Worm (Caenorhabditis elegans) whole organism, L2 larva: ENCODE measurements around the gene F52C6.2.

Experiments used
- C34F6.9 ChIP-seq: fragments of 150-350 bp; optimal IDR thresholded peaks from 2 replicates; lab custom pipeline; 2014; ENCODE audit warnings: missing biosample characterization, missing genetic modification characterization
- F13H6.1 ChIP-seq: sonication (generic microtip); optimal IDR thresholded peaks from 2 replicates; lab custom pipeline; 2016; ENCODE audit warnings: missing genetic modification characterization, missing compliant biosample characterization
- Y55F3AM.14 ChIP-seq: fragments of 200-800 bp; sonication (Bioruptor generic); optimal IDR thresholded peaks from 2 replicates; lab custom pipeline; 2018; ENCODE audit warnings: mild to moderate bottlenecking, missing genetic modification characterization, missing compliant biosample characterization
- ZK546.5 ChIP-seq: sonication (generic microtip); optimal IDR thresholded peaks from 2 replicates; lab custom pipeline; 2017; ENCODE audit warnings: missing biosample characterization, missing genetic modification characterization
- alr-1 ChIP-seq: fragments of 150-350 bp; optimal IDR thresholded peaks from 2 replicates; lab custom pipeline; 2014; ENCODE audit warnings: missing biosample characterization, missing genetic modification characterization
- aly-2 ChIP-seq: fragments of 150-350 bp; optimal IDR thresholded peaks from 2 replicates; lab custom pipeline; 2014; ENCODE audit warnings: missing biosample characterization, missing genetic modification characterization
- ceh-16 ChIP-seq: fragments of 150-350 bp; optimal IDR thresholded peaks from 2 replicates; lab custom pipeline; 2014; ENCODE audit warnings: missing biosample characterization, missing genetic modification characterization
- ceh-82 ChIP-seq: fragments of 150-350 bp; optimal IDR thresholded peaks from 2 replicates; lab custom pipeline; 2014; ENCODE audit warnings: missing biosample characterization, missing genetic modification characterization
- egl-27 ChIP-seq: sonication (generic microtip); optimal IDR thresholded peaks from 3 replicates; lab custom pipeline; 2017; ENCODE audit warnings: missing biosample characterization, missing genetic modification reagents, missing genetic modification characterization
- elt-1 ChIP-seq: fragments of 150-350 bp; optimal IDR thresholded peaks from 2 replicates; lab custom pipeline; 2014; ENCODE audit warnings: missing biosample characterization, missing genetic modification characterization
- elt-3 ChIP-seq: sonication (generic microtip); optimal IDR thresholded peaks from 2 replicates; lab custom pipeline; 2017; ENCODE audit warnings: missing biosample characterization, missing genetic modification characterization
- fos-1 ChIP-seq: fragments of 150-350 bp; optimal IDR thresholded peaks from 2 replicates; lab custom pipeline; 2014; ENCODE audit warnings: missing biosample characterization, missing genetic modification characterization
- gmeb-1 ChIP-seq: fragments of 150-350 bp; optimal IDR thresholded peaks from 2 replicates; lab custom pipeline; 2014; ENCODE audit warnings: missing biosample characterization, missing genetic modification characterization
- lin-11 ChIP-seq: fragments of 150-350 bp; sonication (generic microtip); optimal IDR thresholded peaks from 2 replicates; lab custom pipeline; 2014; ENCODE audit warnings: missing biosample characterization, missing genetic modification characterization, inconsistent platforms, mixed read lengths
- lin-13 ChIP-seq: fragments of 150-350 bp; optimal IDR thresholded peaks from 2 replicates; lab custom pipeline; 2014; ENCODE audit warnings: missing biosample characterization, missing genetic modification reagents, missing genetic modification characterization
- mab-5 ChIP-seq: fragments of 150-350 bp; optimal IDR thresholded peaks from 2 replicates; lab custom pipeline; 2014; ENCODE audit warnings: missing biosample characterization, missing genetic modification characterization
- mdl-1 ChIP-seq, 2 experiments: fragments of 150-350 bp in 1 of 2; sonication (generic microtip) in 1 of 2; optimal IDR thresholded peaks; 2 replicates each; lab custom pipeline; 2017; ENCODE audit warnings: missing biosample characterization in 2 of 2, missing genetic modification characterization in 2 of 2
- nhr-10 ChIP-seq: sonication (generic microtip); optimal IDR thresholded peaks from 2 replicates; lab custom pipeline; 2017; ENCODE audit warnings: missing biosample characterization, missing genetic modification characterization
- nhr-11 ChIP-seq: fragments of 150-350 bp; optimal IDR thresholded peaks from 2 replicates; lab custom pipeline; 2014; ENCODE audit warnings: missing biosample characterization, missing genetic modification characterization
- nhr-129 ChIP-seq: fragments of 150-350 bp; optimal IDR thresholded peaks from 2 replicates; lab custom pipeline; 2014; ENCODE audit warnings: missing biosample characterization, missing genetic modification characterization
- nhr-23 ChIP-seq: fragments of 150-350 bp; optimal IDR thresholded peaks from 2 replicates; lab custom pipeline; 2014; ENCODE audit warnings: missing biosample characterization, missing genetic modification reagents, missing genetic modification characterization
- nhr-237 ChIP-seq: fragments of 150-350 bp; optimal IDR thresholded peaks from 2 replicates; lab custom pipeline; 2014; ENCODE audit warnings: missing biosample characterization, missing genetic modification characterization
- nhr-6 ChIP-seq: fragments of 150-350 bp; optimal IDR thresholded peaks from 2 replicates; lab custom pipeline; 2014; ENCODE audit warnings: missing biosample characterization, missing genetic modification characterization
- nhr-77 ChIP-seq: fragments of 150-350 bp; optimal IDR thresholded peaks from 2 replicates; lab custom pipeline; 2014; ENCODE audit warnings: missing biosample characterization, missing genetic modification characterization
- sem-4 ChIP-seq: fragments of 150-350 bp; optimal IDR thresholded peaks from 2 replicates; lab custom pipeline; 2014; ENCODE audit warnings: missing biosample characterization, missing genetic modification reagents, missing genetic modification characterization
- skn-1 ChIP-seq: sonication (generic microtip); optimal IDR thresholded peaks from 2 replicates; lab custom pipeline; 2017; ENCODE audit warnings: missing biosample characterization, missing genetic modification characterization
- snpc-4 ChIP-seq: fragments of 150-350 bp; optimal IDR thresholded peaks from 2 replicates; lab custom pipeline; 2014; ENCODE audit warnings: missing biosample characterization, missing genetic modification characterization
- unc-55 ChIP-seq: fragments of 150-350 bp; sonication (generic microtip); optimal IDR thresholded peaks from 3 replicates; lab custom pipeline; 2014; ENCODE audit warnings: missing biosample characterization, missing genetic modification reagents, missing genetic modification characterization
- ztf-1 ChIP-seq: fragments of 200-800 bp; sonication (Bioruptor generic); conservative IDR thresholded peaks from 2 replicates; pipeline ENCODE4 v1.3.6; 2022; ENCODE audit warnings: missing genetic modification characterization, missing compliant biosample characterization
- ztf-11 ChIP-seq: sonication (generic microtip); optimal IDR thresholded peaks from 2 replicates; lab custom pipeline; 2017; ENCODE audit warnings: missing biosample characterization, missing genetic modification characterization
- ztf-4 ChIP-seq: fragments of 150-350 bp; optimal IDR thresholded peaks from 2 replicates; lab custom pipeline; 2014; ENCODE audit warnings: missing biosample characterization, missing genetic modification characterization

The F52C6.2 gene

ce11 chrII:1905104-1905503, 21.2 kb upstream of the F52C6.2 start, which contains the start of gene math-22:
Gene math-22 (plus strand): TSS chrII:1905404.
- TF ChIP-seq lin-13 (GFP tag; lab: Kevin White, UChicago) (no peak), fos-1 (tag; lab: Kevin White, UChicago) (peak; percentile 23)

- TF ChIP-seq lin-13 (GFP tag; lab: Kevin White, UChicago) = no peak
- TF ChIP-seq lin-11 (tag; lab: Kevin White, UChicago) = no peak
- no peak for TF ChIP-seq ztf-11 (tag; lab: Kevin White, UChicago)
- no peak for TF ChIP-seq C34F6.9 (tag; lab: Kevin White, UChicago)
- no peak for TF ChIP-seq Y55F3AM.14 (GFP tag; lab: Kevin White, UChicago)
- TF ChIP-seq nhr-77 (tag; lab: Kevin White, UChicago) = no peak
These were observed 13.5 kb upstream of the F52C6.2 start, which contains the start of gene math-31 for ce11 chrII:1912741-1913140. Gene math-31 (minus strand): TSS chrII:1912841.

- TF ChIP-seq F13H6.1 (tag; lab: Kevin White, UChicago) (no peak), nhr-23 (no peak), egl-27 (tag; lab: Kevin White, UChicago) (no peak), gmeb-1 (tag; lab: Kevin White, UChicago) (no peak), unc-55 (GFP tag; lab: Kevin White, UChicago) (no peak), sem-4 (tag; lab: Kevin White, UChicago) (no peak), ZK546.5 (no peak), mab-5 (no peak), mdl-1 (tag; optimal IDR thresholded peaks at IDR 0.05; lab: Kevin White, UChicago) (no peak), alr-1 (tag; lab: Kevin White, UChicago) (no peak), aly-2 (tag; lab: Kevin White, UChicago) (no peak), ztf-4 (no peak), nhr-237 (tag; lab: Kevin White, UChicago) (no peak), C34F6.9 (tag; lab: Kevin White, UChicago) (no peak)
These were observed 8.4 kb upstream of the F52C6.2 start, which contains the start of gene bath-4 for ce11 chrII:1917862-1918261. Gene bath-4 (minus strand): TSS chrII:1917962.

- no peak for TF ChIP-seq mdl-1 (tag; optimal IDR thresholded peaks at IDR 0.05; lab: Kevin White, UChicago)
- TF ChIP-seq elt-1 = no peak
- no peak for TF ChIP-seq ztf-1 (GFP tag; lab: Robert Waterston, UW)
- no peak for TF ChIP-seq F13H6.1 (tag; lab: Kevin White, UChicago)
- no peak for TF ChIP-seq ztf-4
- no peak for TF ChIP-seq C34F6.9 (tag; lab: Kevin White, UChicago)
- TF ChIP-seq ZK546.5 = no peak
- no peak for TF ChIP-seq sem-4 (tag; lab: Kevin White, UChicago)
- TF ChIP-seq nhr-6 (tag; lab: Kevin White, UChicago) = no peak
- TF ChIP-seq lin-13 (GFP tag; lab: Kevin White, UChicago) = no peak
- no peak for TF ChIP-seq ceh-16
- TF ChIP-seq elt-3 (tag; lab: Kevin White, UChicago) = no peak
- TF ChIP-seq Y55F3AM.14 (GFP tag; lab: Kevin White, UChicago) = no peak
- TF ChIP-seq egl-27 (tag; lab: Kevin White, UChicago) = no peak
- TF ChIP-seq skn-1 (tag; lab: Kevin White, UChicago) = no peak
- no peak for TF ChIP-seq nhr-23
These were observed 5.2 kb upstream of the F52C6.2 start, which contains the start of gene bath-7 for ce11 chrII:1921018-1921417. Gene bath-7 (minus strand): TSS chrII:1921118.

- TF ChIP-seq nhr-10 (tag; lab: Kevin White, UChicago) (no peak), F13H6.1 (tag; lab: Kevin White, UChicago) (no peak), egl-27 (tag; lab: Kevin White, UChicago) (no peak), ztf-11 (tag; lab: Kevin White, UChicago) (no peak), ceh-82 (no peak), lin-11 (tag; lab: Kevin White, UChicago) (no peak), Y55F3AM.14 (GFP tag; lab: Kevin White, UChicago) (no peak), aly-2 (tag; lab: Kevin White, UChicago) (no peak), sem-4 (tag; lab: Kevin White, UChicago) (no peak), nhr-11 (no peak), snpc-4 (tag; lab: Kevin White, UChicago) (no peak)
These were observed 3.5 kb upstream of the F52C6.2 start, which contains the start of the genes bath-2 and F52C6.4 for ce11 chrII:1922665-1923187. Gene bath-2 (minus strand): TSS chrII:1922765. Gene F52C6.4 (plus strand): TSS chrII:1923137.

ce11 chrII:1924459-1924858, 1.8 kb upstream of the F52C6.2 start, which contains the start of gene F52C6.3:
Gene F52C6.3 (plus strand): TSS chrII:1924759.
- TF ChIP-seq nhr-129 (tag; lab: Kevin White, UChicago) (no peak), aly-2 (tag; lab: Kevin White, UChicago) (no peak)
